Fruit fly (Drosophila melanogaster) whole organism, adult: ENCODE measurements around the gene GstD10.

Experiments
- CG11617 ChIP-seq: fragments of 200-800 bp; sonication (Bioruptor generic); optimal IDR thresholded peaks from 2 replicates; lab custom pipeline; 2017; ENCODE audit warnings: mild to moderate bottlenecking, missing biosample characterization, missing genetic modification reagents, missing genetic modification characterization
- CG1620 ChIP-seq: fragments of 200-800 bp; sonication (Bioruptor generic); optimal IDR thresholded peaks from 2 replicates; lab custom pipeline; 2016; ENCODE audit warnings: missing biosample characterization, missing genetic modification characterization
- CG5204 ChIP-seq: fragments of 200-800 bp; sonication (Bioruptor generic); optimal IDR thresholded peaks from 2 replicates; lab custom pipeline; 2016; ENCODE audit warnings: missing biosample characterization, missing genetic modification characterization
- CG7045 ChIP-seq: fragments of 200-800 bp; sonication (Bioruptor generic); optimal IDR thresholded peaks from 2 replicates; lab custom pipeline; 2017; ENCODE audit warnings: missing biosample characterization, mild to moderate bottlenecking, missing genetic modification characterization
- CG7101 ChIP-seq: fragments of 200-800 bp; sonication (Bioruptor generic); optimal IDR thresholded peaks from 2 replicates; lab custom pipeline; 2018; ENCODE audit warnings: missing biosample characterization, mild to moderate bottlenecking, missing genetic modification characterization, moderate library complexity
- Clk ChIP-seq: fragments of 200-800 bp; sonication (Bioruptor generic); optimal IDR thresholded peaks from 2 replicates; lab custom pipeline; 2017; ENCODE audit warnings: missing biosample characterization, missing genetic modification characterization
- Mnt ChIP-seq: fragments of 200-800 bp; sonication (Bioruptor generic); optimal IDR thresholded peaks from 2 replicates; lab custom pipeline; 2016; ENCODE audit warnings: missing biosample characterization, mild to moderate bottlenecking, missing genetic modification characterization
- bab1 ChIP-seq: fragments of 200-800 bp; sonication (Bioruptor generic); optimal IDR thresholded peaks from 3 replicates; lab custom pipeline; 2019; ENCODE audit warnings: missing biosample characterization, mild to moderate bottlenecking, missing genetic modification characterization, moderate library complexity
- cnc ChIP-seq, 2 experiments: fragments of >200 bp; optimal IDR thresholded peaks; 2 replicates each; lab custom pipeline; 2017
- ovo ChIP-seq: fragments of 200-800 bp; sonication (Bioruptor generic); optimal IDR thresholded peaks from 2 replicates; lab custom pipeline; 2016; ENCODE audit warnings: missing biosample characterization, missing genetic modification characterization
- pad ChIP-seq: fragments of 200-800 bp; sonication (Bioruptor generic); optimal IDR thresholded peaks from 3 replicates; lab custom pipeline; 2017; ENCODE audit warnings: missing biosample characterization, missing genetic modification characterization, mild to moderate bottlenecking, moderate library complexity, missing genetic modification reagents

- TF ChIP-seq CG7101 (tag; lab: Kevin White, UChicago) (no peak), CG1620 (GFP tag; lab: Kevin White, UChicago) (no peak), Mnt (no peak), cnc (optimal IDR thresholded peaks at IDR 0.05; lab: Kevin White, UChicago) (no peak), ovo (no peak), Clk (GFP tag; lab: Kevin White, UChicago) (no peak), pad (GFP tag; lab: Kevin White, UChicago) (peak; percentile 45), CG11617 (GFP tag; lab: Kevin White, UChicago) (no peak), bab1 (GFP tag; lab: Kevin White, UChicago) (no peak), CG5204 (GFP tag; lab: Kevin White, UChicago) (no peak), CG7045 (GFP tag; lab: Kevin White, UChicago) (no peak)
These were observed 33.2 kb upstream of the GstD10 start, which contains the start of gene Cyp9f3 for dm6 chr3R:12398620-12399247.
